Fruit fly (Drosophila melanogaster): Measurements from ENCODE around the gene kin17.

The kin17 gene

DNA sequence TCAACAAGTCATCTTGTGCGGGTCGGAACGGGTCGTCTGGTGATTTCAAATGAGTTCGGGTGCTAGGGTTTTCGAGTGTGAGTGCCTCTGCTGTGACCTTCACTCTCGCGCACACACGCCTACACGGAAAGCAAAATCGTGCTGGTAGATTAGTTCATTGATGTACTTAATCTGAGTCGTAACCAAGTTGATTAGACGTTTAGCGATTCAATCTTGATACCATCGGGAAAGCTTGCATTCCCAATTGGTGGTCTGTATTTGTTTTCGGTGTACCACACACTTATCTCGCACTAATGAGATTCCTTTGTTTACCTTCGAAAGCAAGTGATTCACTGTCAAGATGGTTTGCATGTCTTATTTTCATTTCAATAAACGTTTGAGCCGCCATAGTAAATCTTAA lies 32.4 kb downstream of the kin17 start (continued):
- TF ChIP-seq CG1621 (tag; optimal IDR thresholded peaks at IDR 0.05) (no peak), Ets21C (GFP tag; optimal IDR thresholded peaks at IDR 0.05) (no peak), lz (GFP tag; optimal IDR thresholded peaks at IDR 0.05) (no peak), CG16779 (tag; optimal IDR thresholded peaks at IDR 0.05) (no peak), acj6 (GFP tag; optimal IDR thresholded peaks at IDR 0.05) (no peak), Sox14 (GFP tag; optimal IDR thresholded peaks at IDR 0.05) (peak; percentile 16), CG34406 (GFP tag; optimal IDR thresholded peaks at IDR 0.05) (no peak), Hr4 (GFP tag; optimal IDR thresholded peaks at IDR 0.05) (no peak), net (GFP tag; optimal IDR thresholded peaks at IDR 0.05) (no peak), achi (GFP tag; optimal IDR thresholded peaks at IDR 0.05) (no peak), CG8319 (GFP tag; optimal IDR thresholded peaks at IDR 0.05) (peak; percentile 3), vri (GFP tag; optimal IDR thresholded peaks at IDR 0.05) (peak; percentile 63), CG11762 (GFP tag; optimal IDR thresholded peaks at IDR 0.05; ENCODE audit: insufficient read depth) (no peak), CG11294 (GFP tag; IDR thresholded peaks at IDR 0.05) (no peak), spab (GFP tag; optimal IDR thresholded peaks at IDR 0.05) (no peak), CG6854 (GFP tag; optimal IDR thresholded peaks at IDR 0.05) (no peak), CG7368 (GFP tag; optimal IDR thresholded peaks at IDR 0.05) (no peak), Hr39 (GFP tag; optimal IDR thresholded peaks at IDR 0.05) (peak; percentile 24), svp (GFP tag) (peak; percentile 91), CG8632 (GFP tag; optimal IDR thresholded peaks at IDR 0.05) (no peak), salr (GFP tag; optimal IDR thresholded peaks at IDR 0.05) (no peak), Gug (GFP tag; IDR thresholded peaks at IDR 0.05) (no peak), topi (GFP tag; optimal IDR thresholded peaks at IDR 0.05) (no peak)

DNA sequence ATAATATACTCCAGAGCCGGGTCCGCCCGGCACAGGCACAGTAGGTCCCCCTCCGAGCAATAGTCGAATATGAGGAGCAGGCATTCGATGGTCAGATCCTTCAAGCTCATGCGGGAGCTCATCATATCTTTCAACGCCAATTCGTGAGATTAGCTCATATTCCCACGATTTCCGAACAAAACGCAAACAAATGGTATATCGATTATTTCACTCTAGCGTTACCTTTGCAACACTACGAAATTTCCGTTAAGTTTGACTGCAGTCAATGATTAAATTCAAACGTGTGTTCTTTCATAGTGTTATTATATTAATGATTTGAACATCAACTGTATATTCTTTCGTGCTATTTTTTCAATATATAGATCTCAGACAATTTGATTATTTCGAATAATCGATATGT lies 36.8 kb downstream of the kin17 start, which contains the start of gene CG33969:
CG33969 (minus strand) TSS at position 197 of the 400 bp plus-strand sequence.
- TF ChIP-seq CG3919 (GFP tag; optimal IDR thresholded peaks at IDR 0.05), result no peak
- peak; percentile 73 for TF ChIP-seq vri (GFP tag; optimal IDR thresholded peaks at IDR 0.05)
- TF ChIP-seq CG1621 (tag; optimal IDR thresholded peaks at IDR 0.05), result no peak
- peak; percentile 1 for TF ChIP-seq topi (GFP tag; optimal IDR thresholded peaks at IDR 0.05)
- TF ChIP-seq Smox (GFP tag; optimal IDR thresholded peaks at IDR 0.05), result no peak
- TF ChIP-seq Sox14 (GFP tag; optimal IDR thresholded peaks at IDR 0.05), result peak; percentile 32
- peak; percentile 24 for TF ChIP-seq esn (GFP tag; optimal IDR thresholded peaks at IDR 0.05)
- no peak for TF ChIP-seq CG10669 (GFP tag; optimal IDR thresholded peaks at IDR 0.05)
- TF ChIP-seq CG6854 (GFP tag; optimal IDR thresholded peaks at IDR 0.05), result no peak
- no peak for TF ChIP-seq CG11762 (GFP tag; optimal IDR thresholded peaks at IDR 0.05; ENCODE audit: insufficient read depth)
- TF ChIP-seq CG8632 (GFP tag; optimal IDR thresholded peaks at IDR 0.05), result no peak
- TF ChIP-seq Eip75B (GFP tag; optimal IDR thresholded peaks at IDR 0.05), result no peak
- TF ChIP-seq CG15336 (GFP tag; IDR thresholded peaks at IDR 0.05), result no peak
- peak; percentile 77 for TF ChIP-seq Eip78C (GFP tag)
- no peak for TF ChIP-seq Blimp-1 (GFP tag; optimal IDR thresholded peaks at IDR 0.05)
- TF ChIP-seq Lpt (GFP tag; optimal IDR thresholded peaks at IDR 0.05), result no peak
- TF ChIP-seq fkh (GFP tag; optimal IDR thresholded peaks at IDR 0.05), result peak; percentile 73

DNA sequence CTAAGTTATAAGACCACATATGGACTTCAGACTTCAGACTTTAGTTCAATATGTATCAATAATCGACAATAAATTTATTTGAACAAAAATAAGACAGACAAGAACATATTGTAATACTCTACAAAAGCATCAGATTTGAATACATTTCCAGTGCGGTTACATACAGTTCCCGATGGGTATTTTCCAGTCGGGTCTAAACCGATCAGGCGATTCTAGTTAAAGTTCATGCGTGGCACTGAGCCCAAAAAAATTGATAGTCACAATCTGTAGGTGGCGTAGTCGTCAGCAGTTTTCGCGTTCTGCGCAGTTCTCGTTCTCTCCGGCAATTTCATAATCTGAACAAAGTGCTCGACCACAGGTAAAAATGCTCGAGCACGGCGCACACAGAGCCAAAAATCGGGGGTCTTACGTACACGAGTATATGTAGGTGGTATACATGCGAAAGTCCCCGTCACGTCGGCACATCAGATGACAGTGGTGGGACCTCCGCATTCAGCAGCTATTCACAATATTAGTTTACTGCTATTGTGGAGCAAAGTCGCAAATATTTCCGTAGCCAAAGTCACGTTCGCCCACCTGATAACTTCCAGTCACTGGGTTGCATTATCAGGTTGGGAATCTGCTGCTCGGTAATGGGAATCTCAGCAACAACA lies 38.8 kb downstream of the kin17 start:
- no peak for TF ChIP-seq Hr38 (GFP tag; optimal IDR thresholded peaks at IDR 0.05)
- no peak for TF ChIP-seq Blimp-1 (GFP tag; optimal IDR thresholded peaks at IDR 0.05)
- no peak for TF ChIP-seq CG3032 (tag; optimal IDR thresholded peaks at IDR 0.05)
- no peak for TF ChIP-seq CG8119 (GFP tag; IDR thresholded peaks at IDR 0.05)
- TF ChIP-seq Gug (GFP tag; IDR thresholded peaks at IDR 0.05), result no peak
- no peak for TF ChIP-seq fd59A (GFP tag; optimal IDR thresholded peaks at IDR 0.05)
- no peak for TF ChIP-seq CG6792 (GFP tag; optimal IDR thresholded peaks at IDR 0.05)
- no peak for TF ChIP-seq CG16779 (tag; optimal IDR thresholded peaks at IDR 0.05)
- TF ChIP-seq Sox15 (GFP tag; optimal IDR thresholded peaks at IDR 0.05), result no peak
- TF ChIP-seq Ets21C (GFP tag; optimal IDR thresholded peaks at IDR 0.05), result no peak
- no peak for TF ChIP-seq eg (GFP tag; IDR thresholded peaks at IDR 0.05)
- TF ChIP-seq CG8632 (GFP tag; optimal IDR thresholded peaks at IDR 0.05), result no peak
- peak; percentile 38 for TF ChIP-seq esn (GFP tag; optimal IDR thresholded peaks at IDR 0.05)
- TF ChIP-seq vri (GFP tag; optimal IDR thresholded peaks at IDR 0.05), result peak; percentile 91
- no peak for TF ChIP-seq CG32006 (GFP tag; optimal IDR thresholded peaks at IDR 0.05)
- peak; percentile 73 for TF ChIP-seq svp (GFP tag)
- no peak for TF ChIP-seq OdsH (GFP tag; optimal IDR thresholded peaks at IDR 0.05)
- peak; percentile 14 for TF ChIP-seq lz (GFP tag; optimal IDR thresholded peaks at IDR 0.05)
- peak; percentile 66 for TF ChIP-seq Eip78C (GFP tag)
- peak; percentile 11 for TF ChIP-seq Sox14 (GFP tag; optimal IDR thresholded peaks at IDR 0.05)
- peak; percentile 3 for TF ChIP-seq cyc (GFP tag; optimal IDR thresholded peaks at IDR 0.05)
- TF ChIP-seq ss (GFP tag; optimal IDR thresholded peaks at IDR 0.05), result no peak
- no peak for TF ChIP-seq CG10631 (GFP tag; optimal IDR thresholded peaks at IDR 0.05)
- TF ChIP-seq pdm3 (GFP tag; optimal IDR thresholded peaks at IDR 0.05), result no peak
- TF ChIP-seq CG6276 (GFP tag; optimal IDR thresholded peaks at IDR 0.05), result no peak
- TF ChIP-seq CG10669 (GFP tag; optimal IDR thresholded peaks at IDR 0.05), result no peak

Measured in whole organism, prepupa.